Worm (Caenorhabditis elegans) whole organism, young adult: ENCODE results near the gene ceh-32.
A peak's percentile ranks its signal among the peaks of the same experiment; 100 is the strongest.

Experiments used
- B0261.1 ChIP-seq: sonication (generic microtip); optimal IDR thresholded peaks from 2 replicates; lab custom pipeline; 2016; ENCODE audit warnings: mild to moderate bottlenecking, missing genetic modification characterization, moderate library complexity, missing compliant biosample characterization
- C06A6.2 ChIP-seq: fragments of 200-800 bp; sonication (Bioruptor generic); conservative IDR thresholded peaks from 2 replicates; pipeline ENCODE4 v1.3.6; 2022; ENCODE audit warnings: missing genetic modification characterization, missing compliant biosample characterization
- Y67H2A.10 ChIP-seq: fragments of 200-800 bp; sonication (Bioruptor generic); conservative IDR thresholded peaks from 2 replicates; pipeline ENCODE4 v1.3.6; 2022; ENCODE audit warnings: missing genetic modification reagents, missing genetic modification characterization, missing compliant biosample characterization
- atf-7 ChIP-seq: sonication (generic microtip); optimal IDR thresholded peaks from 2 replicates; lab custom pipeline; 2017; ENCODE audit warnings: mild to moderate bottlenecking, missing genetic modification characterization, missing compliant biosample characterization
- bed-2 ChIP-seq: fragments of 200-800 bp; sonication (Bioruptor generic); IDR thresholded peaks from 2 replicates; pipeline ENCODE4 v1.3.6; 2022; ENCODE audit warnings: missing genetic modification reagents, missing genetic modification characterization, missing compliant biosample characterization
- ccch-3 ChIP-seq: fragments of 200-800 bp; sonication (Bioruptor generic); optimal IDR thresholded peaks from 2 replicates; lab custom pipeline; 2018; ENCODE audit warnings: mild to moderate bottlenecking, missing genetic modification characterization, missing compliant biosample characterization
- cebp-2 ChIP-seq: fragments of 200-800 bp; sonication (Bioruptor generic); IDR thresholded peaks from 2 replicates; pipeline ENCODE4 v1.3.6; 2022; ENCODE audit warnings: missing genetic modification characterization, missing compliant biosample characterization
- ceh-100 ChIP-seq: fragments of 200-800 bp; sonication (Bioruptor generic); IDR thresholded peaks from 2 replicates; pipeline ENCODE4 v1.3.6; 2022; ENCODE audit warnings: missing genetic modification reagents, missing genetic modification characterization, missing compliant biosample characterization
- ceh-79 ChIP-seq: sonication (generic microtip); optimal IDR thresholded peaks from 2 replicates; lab custom pipeline; 2017; ENCODE audit warnings: mild to moderate bottlenecking, missing genetic modification characterization, missing compliant biosample characterization
- chd-7 ChIP-seq: sonication (generic microtip); optimal IDR thresholded peaks from 2 replicates; lab custom pipeline; 2016; ENCODE audit warnings: mild to moderate bottlenecking, missing genetic modification characterization, moderate library complexity, missing compliant biosample characterization
- dox-1 ChIP-seq: fragments of 200-800 bp; sonication (Bioruptor generic); IDR thresholded peaks from 2 replicates; pipeline ENCODE4 v1.3.6; 2022; ENCODE audit warnings: missing genetic modification reagents, missing genetic modification characterization, missing compliant biosample characterization
- egl-18 ChIP-seq: fragments of 200-800 bp; sonication (Bioruptor generic); IDR thresholded peaks from 2 replicates; pipeline ENCODE4 v1.3.6; 2022; ENCODE audit warnings: missing genetic modification reagents, missing genetic modification characterization, missing compliant biosample characterization
- ekl-4 ChIP-seq: fragments of 200-800 bp; sonication (Bioruptor generic); IDR thresholded peaks from 2 replicates; pipeline ENCODE4 v1.3.6; 2022; ENCODE audit warnings: missing genetic modification reagents, missing genetic modification characterization, missing compliant biosample characterization
- ets-4 ChIP-seq: fragments of 200-800 bp; sonication (Bioruptor generic); optimal IDR thresholded peaks from 2 replicates; lab custom pipeline; 2018; ENCODE audit warnings: mild to moderate bottlenecking, missing genetic modification characterization, missing compliant biosample characterization
- hmg-1.2 ChIP-seq: fragments of 200-800 bp; sonication (Bioruptor generic); IDR thresholded peaks from 2 replicates; pipeline ENCODE4 v1.3.6; 2022; ENCODE audit warnings: missing genetic modification reagents, missing genetic modification characterization, missing compliant biosample characterization
- hmg-20 ChIP-seq: fragments of 200-800 bp; sonication (Bioruptor generic); IDR thresholded peaks from 2 replicates; pipeline ENCODE4 v1.3.6; 2022; ENCODE audit warnings: missing genetic modification reagents, missing genetic modification characterization, missing compliant biosample characterization
- hsf-1 ChIP-seq: fragments of 200-800 bp; sonication (Bioruptor generic); IDR thresholded peaks from 2 replicates; pipeline ENCODE4 v1.3.6; 2022; ENCODE audit warnings: missing genetic modification reagents, missing genetic modification characterization, missing compliant biosample characterization
- lsy-27 ChIP-seq: sonication (generic microtip); optimal IDR thresholded peaks from 2 replicates; lab custom pipeline; 2017; ENCODE audit warnings: missing genetic modification characterization, mild to moderate bottlenecking, missing compliant biosample characterization, antibody characterized with exemption, missing genotype, borderline replicate concordance; ENCODE audit not compliant: insufficient read depth
- madf-10 ChIP-seq: sonication (generic microtip); optimal IDR thresholded peaks from 2 replicates; lab custom pipeline; 2016; ENCODE audit warnings: mild to moderate bottlenecking, missing genetic modification characterization, missing compliant biosample characterization
- mcd-1 ChIP-seq: fragments of 200-800 bp; sonication (Bioruptor generic); IDR thresholded peaks from 2 replicates; pipeline ENCODE4 v1.3.6; 2022; ENCODE audit warnings: missing genetic modification reagents, missing genetic modification characterization, missing compliant biosample characterization
- mes-4 ChIP-seq: sonication (generic microtip); optimal IDR thresholded peaks from 2 replicates; lab custom pipeline; 2016; ENCODE audit warnings: missing genotype, missing genetic modification characterization, missing compliant biosample characterization
- mxl-1 ChIP-seq: sonication (generic microtip); optimal IDR thresholded peaks from 2 replicates; lab custom pipeline; 2016; ENCODE audit warnings: missing genetic modification characterization, missing compliant biosample characterization
- nfya-1 ChIP-seq: sonication (generic microtip); optimal IDR thresholded peaks from 2 replicates; lab custom pipeline; 2017; ENCODE audit warnings: antibody characterized with exemption, missing compliant biosample characterization, missing genetic modification characterization, borderline replicate concordance; ENCODE audit not compliant: insufficient read depth
- nhr-27 ChIP-seq: fragments of 200-800 bp; sonication (Bioruptor generic); optimal IDR thresholded peaks from 2 replicates; lab custom pipeline; 2018; ENCODE audit warnings: mild to moderate bottlenecking, missing genetic modification characterization, moderate library complexity, missing compliant biosample characterization
- nhr-80 ChIP-seq: sonication (generic microtip); optimal IDR thresholded peaks from 2 replicates; lab custom pipeline; 2016; ENCODE audit warnings: missing genetic modification characterization, missing compliant biosample characterization
- rec-8 ChIP-seq, 2 experiments: sonication (generic microtip); optimal IDR thresholded peaks; 2 replicates each; lab custom pipeline; 2016; ENCODE audit warnings: mild to moderate bottlenecking in 2 of 2, missing genetic modification characterization in 2 of 2, missing genetic modification reagents in 2 of 2, missing genotype in 2 of 2, missing biosample characterization in 1 of 2, missing compliant biosample characterization in 1 of 2, moderate library complexity in 1 of 2
- snpc-3.4 ChIP-seq: sonication (generic microtip); optimal IDR thresholded peaks from 2 replicates; lab custom pipeline; 2017; ENCODE audit warnings: missing genetic modification characterization, mild to moderate bottlenecking, missing compliant biosample characterization, antibody characterized with exemption, moderate library complexity, missing genotype, missing genetic modification reagents
- tbp1 ChIP-seq: fragments of 200-800 bp; sonication (Bioruptor generic); optimal IDR thresholded peaks from 2 replicates; lab custom pipeline; 2018; ENCODE audit warnings: mild to moderate bottlenecking, missing genetic modification characterization, missing compliant biosample characterization
- tlf-1 ChIP-seq: fragments of 200-800 bp; sonication (Bioruptor generic); optimal IDR thresholded peaks from 2 replicates; lab custom pipeline; 2018; ENCODE audit warnings: mild to moderate bottlenecking, missing genetic modification characterization, missing compliant biosample characterization
- xnd-1 ChIP-seq: sonication (generic microtip); optimal IDR thresholded peaks from 2 replicates; lab custom pipeline; 2016; ENCODE audit warnings: missing genotype, missing genetic modification reagents, missing genetic modification characterization, missing compliant biosample characterization
- ztf-22 ChIP-seq: fragments of 200-800 bp; sonication (Bioruptor generic); optimal IDR thresholded peaks from 2 replicates; lab custom pipeline; 2018; ENCODE audit warnings: mild to moderate bottlenecking, missing genetic modification characterization, moderate library complexity, missing compliant biosample characterization
- ztf-26 ChIP-seq: sonication (generic microtip); optimal IDR thresholded peaks from 2 replicates; lab custom pipeline; 2017; ENCODE audit warnings: missing genetic modification characterization, missing compliant biosample characterization

The ceh-32 gene

DNA sequence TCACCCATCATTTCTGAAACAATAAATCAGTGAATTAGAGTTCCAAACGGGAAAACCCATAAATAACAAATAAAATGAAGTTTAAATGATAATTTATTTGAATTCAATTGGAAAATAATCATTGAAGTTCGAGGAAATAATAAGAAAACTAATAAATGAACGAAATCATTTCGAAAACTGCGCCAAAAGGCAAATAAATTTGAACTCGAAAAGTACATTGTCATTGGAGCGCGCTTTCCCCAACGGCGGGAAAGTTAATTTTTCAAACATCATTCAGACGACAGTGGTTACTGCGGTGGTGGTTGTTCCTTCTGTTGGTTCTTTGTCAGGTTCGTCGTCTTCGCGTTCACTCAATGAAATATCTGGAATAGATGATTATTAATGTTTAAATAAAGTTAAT, 28.3 kb upstream of the ceh-32 start, which contains the start of gene npp-22 (continued):
- TF ChIP-seq ztf-22 (GFP tag; lab: Kevin White, UChicago) (no peak), ccch-3 (GFP tag; lab: Kevin White, UChicago) (no peak), mcd-1 (peak; percentile 89)

DNA sequence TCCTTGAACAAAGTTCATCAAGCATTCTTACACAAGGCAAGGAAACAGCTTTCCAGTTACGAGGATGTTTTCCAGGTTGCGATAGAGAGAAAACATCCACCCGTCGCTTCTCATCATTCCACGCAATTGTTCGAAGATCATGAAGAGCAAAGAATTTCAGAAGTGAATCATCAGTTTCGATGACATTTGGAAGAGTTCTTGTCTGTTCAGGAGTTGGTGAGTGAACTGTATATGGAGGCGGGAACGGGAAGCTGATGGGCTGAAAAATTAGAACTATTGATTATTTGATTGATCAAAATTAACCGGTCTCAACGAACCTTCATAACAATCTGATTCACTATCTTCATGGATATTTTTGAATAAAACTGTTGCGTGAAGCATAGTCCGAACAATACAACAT, 26.8 kb upstream of the ceh-32 start:
- no peak for TF ChIP-seq hmg-20
- no peak for TF ChIP-seq hsf-1 (GFP tag; lab: Robert Waterston, UW)
- no peak for TF ChIP-seq ceh-100 (GFP tag; lab: Robert Waterston, UW)
- no peak for TF ChIP-seq ets-4
- TF ChIP-seq tlf-1: no peak

DNA sequence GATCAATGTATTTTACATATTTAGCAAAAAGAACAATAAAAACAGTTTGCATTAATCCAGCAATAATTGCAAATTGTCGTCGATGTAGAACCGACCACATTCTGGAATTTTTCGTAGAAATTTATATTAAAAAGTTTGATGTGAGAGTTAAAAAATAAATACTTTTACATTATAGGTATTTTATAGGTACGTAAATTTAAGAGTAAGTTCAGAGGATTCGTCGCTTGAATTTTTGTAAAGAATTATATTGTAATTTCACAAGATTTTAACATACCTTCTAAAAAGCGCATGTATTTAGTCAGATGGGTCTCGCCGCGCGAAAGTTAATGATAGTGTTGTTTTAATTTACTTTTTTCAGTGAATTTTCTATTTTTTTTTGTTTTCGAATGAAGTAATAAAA, 24.9 kb upstream of the ceh-32 start, which contains the start of gene rhr-2:
rhr-2 (minus strand) TSS at position 101 of the 400 bp plus-strand sequence.
- TF ChIP-seq mcd-1 (no peak), mxl-1 (no peak), ekl-4 (GFP tag; lab: Robert Waterston, UW) (no peak)

DNA sequence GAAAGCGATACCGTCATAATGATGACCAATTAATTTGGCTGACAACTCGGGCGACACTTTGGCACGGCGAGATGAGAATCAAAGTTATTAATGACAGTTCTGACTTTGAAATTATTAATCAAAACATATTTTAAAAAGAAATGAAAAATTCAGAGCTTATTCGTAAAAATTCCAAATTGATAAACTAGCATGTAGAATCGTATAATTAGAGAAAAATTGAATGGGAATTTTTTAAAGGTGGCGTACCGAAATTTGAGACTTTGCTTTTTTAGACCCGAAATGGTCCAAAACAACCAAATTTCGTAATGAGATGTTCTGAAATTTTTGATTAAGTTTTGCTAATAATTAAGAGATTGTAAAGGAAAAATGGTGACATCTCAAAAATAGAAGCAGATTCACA, 20.8 kb upstream of the ceh-32 start, which contains the start of gene daf-11:
daf-11 (minus strand) TSS at position 101 of the 400 bp plus-strand sequence.
- TF ChIP-seq cebp-2: no peak
- no peak for TF ChIP-seq tbp1 (GFP tag; lab: Kevin White, UChicago)
- TF ChIP-seq egl-18 (GFP tag; lab: Robert Waterston, UW): no peak
- no peak for TF ChIP-seq xnd-1 (tag; lab: Kevin White, UChicago)
- TF ChIP-seq bed-2: no peak
- no peak for TF ChIP-seq B0261.1 (tag; lab: Kevin White, UChicago)
- TF ChIP-seq rec-8 (tag; optimal IDR thresholded peaks at IDR 0.05; lab: Kevin White, UChicago): no peak
- TF ChIP-seq madf-10 (tag; lab: Kevin White, UChicago): no peak
- no peak for TF ChIP-seq nfya-1 (tag; lab: Kevin White, UChicago)
- no peak for TF ChIP-seq lsy-27 (tag; lab: Kevin White, UChicago)
- no peak for TF ChIP-seq nhr-80
- no peak for TF ChIP-seq hmg-1.2
- no peak for TF ChIP-seq C06A6.2 (GFP tag; lab: Robert Waterston, UW)
- TF ChIP-seq ztf-26 (tag; lab: Kevin White, UChicago): no peak

DNA sequence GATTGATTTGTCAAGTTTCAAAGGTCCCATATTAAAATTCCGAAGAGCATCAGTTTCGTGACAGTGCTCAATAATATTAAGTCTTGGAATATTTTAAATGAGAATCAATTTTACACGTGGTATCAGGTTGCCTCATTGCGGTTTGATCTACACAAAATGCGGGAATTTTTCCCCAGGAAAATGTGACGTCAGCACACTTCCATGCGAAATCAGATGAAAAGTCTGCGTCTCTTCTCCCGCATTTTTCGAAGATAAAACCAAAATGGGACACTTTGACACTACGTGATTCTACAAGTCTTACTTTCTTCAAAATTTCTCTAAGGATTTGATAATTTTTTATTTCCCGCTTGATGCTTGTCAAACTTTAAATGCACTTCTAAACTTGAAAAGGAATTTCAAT, 17.7 kb upstream of the ceh-32 start:
- TF ChIP-seq nhr-27 (tag; lab: Kevin White, UChicago) (no peak), ceh-100 (GFP tag; lab: Robert Waterston, UW) (no peak), mes-4 (tag; lab: Kevin White, UChicago) (no peak), Y67H2A.10 (no peak), chd-7 (tag; lab: Kevin White, UChicago) (no peak), dox-1 (no peak)

DNA sequence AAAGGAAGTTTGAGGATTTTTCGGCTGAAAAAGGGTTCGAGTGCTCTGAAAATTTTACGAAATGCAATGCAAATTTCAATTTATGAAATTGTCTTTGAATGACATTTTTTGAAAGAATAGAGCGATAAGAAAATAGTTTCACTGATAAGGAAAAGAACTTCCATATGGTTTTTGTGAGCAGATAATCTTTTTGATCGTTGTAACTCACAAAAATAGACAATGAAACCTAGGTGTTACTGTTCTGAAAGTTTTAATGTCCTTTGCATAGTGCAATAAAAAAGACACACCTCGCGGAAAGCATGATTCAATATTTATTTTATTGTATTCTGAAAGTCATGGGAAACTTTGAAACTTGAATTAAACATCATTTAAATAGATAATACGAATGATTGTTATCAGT, 11.7 kb upstream of the ceh-32 start:
- TF ChIP-seq ceh-79 (no peak), nhr-80 (peak; percentile 59), nhr-27 (tag; lab: Kevin White, UChicago) (no peak), B0261.1 (tag; lab: Kevin White, UChicago) (no peak), snpc-3.4 (tag; lab: Kevin White, UChicago) (no peak), atf-7 (tag; lab: Kevin White, UChicago) (no peak)
